Worm (Caenorhabditis elegans) whole organism, early embryonic: ENCODE measurements around the gene srx-105.

Experiments
- F13C5.2 ChIP-seq: sonication (generic microtip); optimal IDR thresholded peaks from 2 replicates; lab custom pipeline; 2017; ENCODE audit warnings: mild to moderate bottlenecking, missing genetic modification characterization, inconsistent platforms, missing compliant biosample characterization
- aly-1 ChIP-seq: sonication (generic microtip); optimal IDR thresholded peaks from 2 replicates; lab custom pipeline; 2016; ENCODE audit warnings: missing genetic modification characterization, missing compliant biosample characterization
- ama-1 ChIP-seq: fragments of 150-350 bp; optimal IDR thresholded peaks from 2 replicates; lab custom pipeline; 2014
- ceh-13 ChIP-seq: fragments of 200-800 bp; sonication (Bioruptor generic); optimal IDR thresholded peaks from 2 replicates; lab custom pipeline; 2018; ENCODE audit warnings: mild to moderate bottlenecking, missing genetic modification characterization, missing compliant biosample characterization
- ceh-36 ChIP-seq: sonication (generic microtip); optimal IDR thresholded peaks from 2 replicates; lab custom pipeline; 2016; ENCODE audit warnings: missing genetic modification characterization, inconsistent platforms, missing compliant biosample characterization
- flt-1 ChIP-seq: fragments of 200-800 bp; sonication (Bioruptor generic); IDR thresholded peaks from 2 replicates; pipeline ENCODE4 v1.3.6; 2022; ENCODE audit warnings: missing genetic modification characterization, missing compliant biosample characterization
- hmg-4 ChIP-seq: fragments of 200-800 bp; sonication (Bioruptor generic); optimal IDR thresholded peaks from 2 replicates; lab custom pipeline; 2018; ENCODE audit warnings: mild to moderate bottlenecking, missing genetic modification characterization, missing compliant biosample characterization
- hnd-1 ChIP-seq: sonication (generic microtip); optimal IDR thresholded peaks from 2 replicates; lab custom pipeline; 2016; ENCODE audit warnings: missing genetic modification characterization, missing compliant biosample characterization
- pes-1 ChIP-seq: fragments of 200-800 bp; sonication (Bioruptor generic); IDR thresholded peaks from 2 replicates; pipeline ENCODE4 v1.3.6; 2022; ENCODE audit warnings: missing genetic modification reagents, missing genetic modification characterization, missing compliant biosample characterization
- scrt-1 ChIP-seq: fragments of 200-800 bp; sonication (Bioruptor generic); IDR thresholded peaks from 2 replicates; pipeline ENCODE4 v1.3.6; 2022; ENCODE audit warnings: missing genetic modification characterization, missing compliant biosample characterization
- tbx-11 ChIP-seq: fragments of 200-800 bp; sonication (Bioruptor generic); IDR thresholded peaks from 2 replicates; pipeline ENCODE4 v1.3.6; 2022; ENCODE audit warnings: missing genetic modification characterization, missing compliant biosample characterization
- tbx-37 ChIP-seq: fragments of 200-800 bp; sonication (Bioruptor generic); conservative IDR thresholded peaks from 2 replicates; pipeline ENCODE4 v1.3.6; 2022; ENCODE audit warnings: missing genetic modification reagents, missing genetic modification characterization, missing compliant biosample characterization
- tra-4 ChIP-seq: sonication (generic microtip); optimal IDR thresholded peaks from 2 replicates; lab custom pipeline; 2017; ENCODE audit warnings: missing genetic modification characterization, missing compliant biosample characterization

DNA sequence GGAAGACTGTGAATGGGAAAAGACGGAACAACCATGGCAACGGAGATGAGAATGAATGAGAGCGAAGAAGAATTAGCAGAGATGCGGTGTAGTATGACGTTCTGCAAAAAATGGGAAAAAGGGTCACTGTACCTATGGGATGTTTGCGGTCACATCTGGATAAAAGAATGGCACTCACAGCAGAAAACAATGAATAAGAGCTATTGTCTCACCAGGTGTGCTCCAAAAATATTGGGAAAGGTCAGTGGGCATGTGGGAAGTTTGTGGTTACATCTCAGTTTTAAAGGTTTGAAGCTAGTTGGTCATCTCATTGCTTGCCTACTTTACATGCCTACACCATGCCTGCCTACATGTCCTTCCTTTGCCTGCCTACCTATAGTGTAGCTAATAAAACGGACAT is 49.5 kb upstream of the srx-105 start, which contains the start of gene fbxb-91:
- TF ChIP-seq hmg-4, result no peak
- no peak for TF ChIP-seq ama-1 (lab: Kevin White, UChicago)
- TF ChIP-seq flt-1 (GFP tag; lab: Robert Waterston, UW), result no peak
- TF ChIP-seq tbx-11 (GFP tag; lab: Robert Waterston, UW), result no peak
- TF ChIP-seq scrt-1 (GFP tag; lab: Robert Waterston, UW), result no peak
- TF ChIP-seq ceh-13, result no peak
- TF ChIP-seq ceh-36, result no peak
- no peak for TF ChIP-seq hnd-1 (tag; lab: Kevin White, UChicago)
- no peak for TF ChIP-seq aly-1 (tag; lab: Kevin White, UChicago)
- TF ChIP-seq tra-4 (tag; lab: Kevin White, UChicago), result no peak
- TF ChIP-seq F13C5.2, result no peak
- no peak for TF ChIP-seq pes-1 (GFP tag; lab: Robert Waterston, UW)
- no peak for TF ChIP-seq tbx-37
